Worm (Caenorhabditis elegans) whole organism, dauer: ENCODE results near the gene F54D5.9.
"Not testable (repeated sequence)": the region's sequence is repeated elsewhere in the genome, so short reads cannot be mapped to it uniquely, and the experiment has no call there.

Source experiments
- unc-62 ChIP-seq: sonication (generic microtip); optimal IDR thresholded peaks from 2 replicates; lab custom pipeline; 2017; ENCODE audit warnings: missing biosample characterization, missing genetic modification reagents, missing genetic modification characterization

Gene F54D5.9

ce11 chrII:11555634-11556033 is 11.0 kb upstream of the F54D5.9 start, which contains the start of gene F54D5.24:
Gene F54D5.24, plus strand, starts transcription at chrII:11555949.
- TF ChIP-seq unc-62 = no peak

DNA sequence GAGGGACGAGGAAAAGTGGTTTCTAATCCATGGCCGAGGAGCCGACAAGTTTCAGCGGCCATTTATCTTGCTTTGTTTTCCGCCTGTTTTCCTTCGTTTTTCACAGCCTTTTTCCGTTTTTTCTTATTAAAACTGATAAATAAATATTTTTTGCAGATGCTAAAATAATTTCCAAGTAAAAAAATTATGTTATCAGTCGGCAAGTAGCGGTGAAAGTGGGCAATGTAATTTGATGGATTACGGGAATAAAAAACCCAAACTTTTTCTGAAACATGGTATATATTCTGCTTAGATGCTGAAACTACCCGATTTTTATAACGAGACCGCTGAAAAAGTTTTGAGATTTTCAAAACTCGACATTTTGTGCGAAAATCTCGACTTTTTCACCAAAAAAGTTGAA is 7.4 kb upstream of the F54D5.9 start, which contains the start of gene dhgd-1:
Gene dhgd-1 (minus strand): TSS at position 101 of the 400 bp plus-strand sequence.
- not testable (repeated sequence) for TF ChIP-seq unc-62

DNA sequence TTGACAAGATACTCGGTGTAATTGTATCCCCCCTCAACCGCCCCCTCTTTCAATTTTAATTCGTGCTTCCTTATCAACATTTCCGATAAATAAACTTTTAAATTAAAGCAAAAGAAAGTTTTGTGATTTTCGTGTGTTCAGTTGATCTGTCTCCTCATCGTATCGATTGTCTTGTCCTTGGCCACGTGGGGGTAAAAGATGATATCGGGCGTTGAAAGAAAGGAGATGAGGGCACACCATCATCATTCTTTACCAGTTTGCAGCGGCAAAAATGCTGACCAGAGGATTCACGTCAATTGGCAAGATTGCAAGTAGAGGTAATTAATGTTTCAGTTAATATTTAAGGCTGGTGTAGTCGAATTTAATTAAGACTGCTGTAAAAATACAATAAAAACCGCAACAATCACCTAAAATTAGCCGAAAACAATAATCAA is 2.6 kb upstream of the F54D5.9 start, which contains the start of gene F54D5.7:
Gene F54D5.7 (plus strand): TSS at position 264 of the 434 bp plus-strand sequence.
- no peak for TF ChIP-seq unc-62

DNA sequence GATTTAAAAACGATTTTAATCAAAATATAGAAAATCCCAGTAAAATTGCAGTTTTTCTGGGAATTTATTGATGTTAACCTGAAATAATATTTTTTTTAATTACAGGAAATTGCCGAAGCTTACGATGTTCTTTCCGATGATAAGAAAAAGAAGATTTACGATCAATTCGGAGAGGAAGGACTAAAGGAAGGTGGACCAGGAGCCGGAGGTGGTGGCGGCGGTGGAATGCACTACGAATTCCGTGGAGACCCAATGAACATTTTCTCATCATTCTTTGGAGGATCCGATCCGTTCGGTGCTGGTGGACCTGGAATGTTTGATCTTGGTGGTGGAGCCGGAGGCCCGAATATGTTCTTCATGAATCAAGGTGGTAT is 1.3 kb upstream of the F54D5.9 start:
- TF ChIP-seq unc-62 = no peak

DNA sequence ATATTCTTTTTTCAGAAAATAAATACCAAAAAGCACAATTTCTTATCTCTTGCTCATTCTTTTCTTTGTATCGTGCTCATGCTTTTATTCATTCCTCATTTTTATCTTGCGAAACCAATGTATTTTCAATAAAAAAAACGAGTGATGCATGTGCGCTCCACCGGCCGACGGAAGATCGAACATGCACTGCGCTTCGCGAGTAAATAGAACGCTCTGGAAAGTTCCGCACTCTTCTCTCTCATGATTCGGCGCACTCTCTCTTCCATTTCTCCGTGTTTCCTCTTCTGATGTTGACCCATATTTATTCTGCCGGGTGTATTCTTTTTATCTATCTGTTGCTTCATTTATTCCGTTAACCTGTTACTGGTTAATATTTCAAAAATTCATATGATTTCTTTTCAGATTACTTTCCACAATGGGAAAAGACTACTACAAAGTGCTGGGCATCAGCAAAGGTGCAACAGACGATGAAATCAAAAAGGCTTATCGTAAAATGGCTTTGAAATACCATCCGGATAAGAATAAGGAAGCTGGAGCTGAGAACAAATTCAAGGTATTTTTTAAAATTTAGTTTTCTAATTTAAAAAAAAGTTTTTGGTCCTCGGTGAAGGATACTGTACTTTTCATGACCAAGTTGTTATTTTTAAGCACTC is 797 bp upstream of the F54D5.9 start, which contains the start of gene dnj-13:
Gene dnj-13 (plus strand): TSS at position 403 of the 653 bp plus-strand sequence.
- no peak for TF ChIP-seq unc-62

- no peak for TF ChIP-seq unc-62
Measured at ce11 chrII:11542958-11543357, 1.7 kb downstream of the F54D5.9 start.

- TF ChIP-seq unc-62 = no peak
Measured at ce11 chrII:11542385-11542784, 2.2 kb downstream of the F54D5.9 start, which contains the start of gene gtf-2E2. Gene gtf-2E2, minus strand, starts transcription at chrII:11542495.

ce11 chrII:11538741-11539140 is 5.9 kb downstream of the F54D5.9 start, which contains the start of gene Y62F5A.9:
Gene Y62F5A.9, minus strand, starts transcription at chrII:11538841.
- TF ChIP-seq unc-62 = no peak

DNA sequence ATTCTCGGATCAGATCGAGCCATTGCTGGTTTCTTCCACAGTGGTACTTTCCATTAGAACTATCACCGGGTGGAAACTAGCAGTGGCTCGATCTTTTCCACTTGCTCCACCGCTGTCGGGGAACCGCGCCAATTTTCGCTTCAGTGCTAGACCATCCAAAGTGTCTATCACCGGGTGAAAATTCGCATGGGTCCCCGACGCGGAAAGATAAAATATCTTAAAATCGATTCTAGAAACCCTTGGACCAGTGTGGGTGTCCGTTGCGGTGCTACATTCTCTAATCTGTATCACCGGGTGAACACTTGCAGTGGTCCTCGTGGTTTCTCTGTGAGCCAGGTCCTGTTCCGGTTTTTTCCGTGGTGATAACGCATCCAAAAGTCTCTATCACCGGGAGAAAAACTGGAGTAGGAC is 7.0 kb downstream of the F54D5.9 start:
- no peak for TF ChIP-seq unc-62

DNA sequence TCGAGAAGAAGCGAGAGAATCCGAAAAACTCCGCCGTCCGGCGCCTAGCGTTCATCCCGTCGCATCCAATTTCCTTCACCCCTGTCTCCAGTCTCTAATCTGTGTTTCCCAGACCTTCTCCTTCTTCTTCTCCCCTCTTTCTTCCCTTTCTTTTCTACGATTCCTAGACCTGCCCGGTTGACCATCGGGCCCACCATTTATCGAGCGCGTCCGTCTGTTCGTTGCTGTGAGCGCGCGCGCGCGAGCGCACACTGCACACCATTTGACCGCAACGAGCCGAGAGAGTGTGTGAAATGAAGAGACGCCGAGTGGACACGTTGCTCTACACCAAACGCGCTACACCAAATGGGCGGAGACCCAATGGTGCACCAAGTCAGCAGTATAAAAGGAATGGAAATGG is 7.5 kb downstream of the F54D5.9 start:
- no peak for TF ChIP-seq unc-62

- TF ChIP-seq unc-62 = no peak
Measured at ce11 chrII:11536505-11536904, 8.1 kb downstream of the F54D5.9 start.

DNA sequence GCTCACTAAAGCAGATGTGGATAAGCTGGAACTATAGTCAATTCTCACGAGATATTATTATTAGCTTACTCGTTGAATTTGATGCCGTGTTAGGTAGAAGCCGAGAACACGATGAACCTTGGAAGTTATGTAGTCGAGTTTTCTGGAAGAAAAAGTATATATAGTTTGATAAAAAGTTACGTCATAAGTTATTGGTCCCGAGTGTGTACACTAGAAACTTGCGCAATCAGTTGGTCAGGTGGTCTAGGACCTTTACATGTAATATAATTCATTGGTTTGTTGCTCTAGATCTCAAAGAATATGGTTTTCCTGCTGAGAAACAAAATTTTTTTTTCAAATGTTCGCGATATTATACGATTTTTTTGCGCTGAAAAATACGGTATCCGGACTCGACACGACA is 8.7 kb downstream of the F54D5.9 start:
- no peak for TF ChIP-seq unc-62

- TF ChIP-seq unc-62 = no peak
Measured at ce11 chrII:11535429-11535828, 9.2 kb downstream of the F54D5.9 start.

DNA sequence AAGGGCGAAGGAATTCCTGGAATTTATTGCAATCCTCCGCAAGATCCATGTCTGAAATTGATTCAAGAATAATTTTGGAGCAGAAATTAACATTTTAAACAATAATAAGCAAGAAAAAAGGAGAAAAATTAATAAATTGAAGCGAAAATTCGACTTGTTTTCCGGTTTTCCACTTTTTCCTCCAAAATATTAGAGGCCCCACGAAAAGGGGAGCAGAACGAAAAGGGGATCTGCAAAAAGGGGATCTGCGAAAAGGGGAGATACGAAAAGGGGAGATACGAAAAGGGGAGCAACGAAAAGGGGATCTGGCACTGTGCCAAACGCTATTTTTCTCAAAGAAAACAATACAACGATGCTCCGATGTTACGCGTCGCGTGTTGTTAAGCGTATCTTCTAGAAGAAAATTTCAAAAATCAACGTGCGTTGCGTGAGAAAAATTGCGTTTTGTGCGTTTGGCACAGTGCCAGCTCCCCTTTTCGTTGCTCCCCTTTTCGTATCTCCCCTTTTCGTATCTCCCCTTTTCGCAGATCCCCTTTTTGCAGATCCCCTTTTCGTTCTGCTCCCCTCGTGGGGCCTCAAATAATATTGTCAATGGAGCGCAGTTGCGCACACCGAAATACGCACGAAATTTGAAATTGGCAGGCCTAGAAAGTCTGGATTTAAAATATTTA is 10.1 kb downstream of the F54D5.9 start, which contains the start of gene Y62F5A.12:
Gene Y62F5A.12 (minus strand): TSS at position 51 of the 671 bp plus-strand sequence.
- TF ChIP-seq unc-62 = not testable (repeated sequence)

DNA sequence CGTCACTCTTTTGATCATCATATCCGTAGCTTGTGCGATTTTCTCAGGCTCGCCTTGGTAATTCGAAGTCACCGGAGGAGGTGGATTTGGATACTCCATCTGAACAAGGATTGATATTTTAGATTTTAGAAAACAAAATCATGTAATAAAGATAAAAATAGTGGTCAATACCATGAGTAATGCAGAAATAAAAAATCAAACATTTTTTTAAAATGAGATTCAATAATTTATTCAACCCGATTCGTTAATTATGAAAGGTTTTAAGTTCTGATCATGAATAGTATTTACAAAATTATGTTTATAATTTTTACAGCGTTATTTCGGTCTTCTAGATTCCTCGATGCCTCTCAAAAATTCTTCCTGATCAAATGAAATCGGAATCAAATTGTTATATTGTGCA is 10.9 kb downstream of the F54D5.9 start, which contains the start of gene mdt-8:
Gene mdt-8 (minus strand): TSS at position 101 of the 400 bp plus-strand sequence.
- TF ChIP-seq unc-62 = no peak

- no peak for TF ChIP-seq unc-62
Measured at ce11 chrII:11526954-11527353, 17.7 kb downstream of the F54D5.9 start, which contains the start of gene age-1. Gene age-1, minus strand, starts transcription at chrII:11527054.

ce11 chrII:11521300-11521699 is 23.3 kb downstream of the F54D5.9 start, which contains the start of gene Y62F5A.10:
Gene Y62F5A.10, plus strand, starts transcription at chrII:11521600.
- TF ChIP-seq unc-62 = no peak
